Worm (Caenorhabditis elegans) whole organism, L4 larva: ENCODE results near the gene taf-6.2.

Source experiments
- D1046.2 ChIP-seq: fragments of 200-800 bp; sonication (Bioruptor generic); IDR thresholded peaks from 2 replicates; pipeline ENCODE4 v1.3.6; 2022; ENCODE audit warnings: missing genetic modification characterization, missing compliant biosample characterization
- F10B5.3 ChIP-seq: sonication (generic microtip); optimal IDR thresholded peaks from 2 replicates; lab custom pipeline; 2016; ENCODE audit warnings: mild to moderate bottlenecking, missing genetic modification characterization, missing compliant biosample characterization
- F49E8.2 ChIP-seq: sonication (generic microtip); optimal IDR thresholded peaks from 2 replicates; lab custom pipeline; 2016; ENCODE audit warnings: missing compliant biosample characterization, mild to moderate bottlenecking, missing genetic modification characterization, borderline replicate concordance
- T26A8.4 ChIP-seq: fragments of 200-800 bp; sonication (Bioruptor generic); IDR thresholded peaks from 2 replicates; pipeline ENCODE4 v1.3.6; 2022; ENCODE audit warnings: missing genetic modification characterization, missing compliant biosample characterization
- Y105C5A.15 ChIP-seq: fragments of 200-800 bp; sonication (Bioruptor generic); IDR thresholded peaks from 2 replicates; pipeline ENCODE4 v1.3.6; 2022; ENCODE audit warnings: missing genetic modification characterization, missing compliant biosample characterization
- Y48G9A.11 ChIP-seq: fragments of 200-800 bp; sonication (Bioruptor generic); IDR thresholded peaks from 2 replicates; pipeline ENCODE4 v1.3.6; 2022; ENCODE audit warnings: missing genetic modification reagents, missing genetic modification characterization, missing compliant biosample characterization
- ZK337.2 ChIP-seq: fragments of 200-800 bp; sonication (Bioruptor generic); IDR thresholded peaks from 2 replicates; pipeline ENCODE4 v1.3.6; 2022; ENCODE audit warnings: missing genetic modification reagents, missing genetic modification characterization, missing compliant biosample characterization
- ZK546.5 ChIP-seq, 2 experiments: sonication (generic microtip); optimal IDR thresholded peaks; 2 replicates each; lab custom pipeline; 2017; ENCODE audit warnings: missing biosample characterization in 2 of 2, missing genetic modification characterization in 2 of 2
- aly-2 ChIP-seq: sonication (generic microtip); optimal IDR thresholded peaks from 2 replicates; lab custom pipeline; 2018; ENCODE audit warnings: missing biosample characterization, missing genetic modification characterization
- ceh-20 ChIP-seq: fragments of 200-800 bp; sonication (Bioruptor generic); IDR thresholded peaks from 2 replicates; pipeline ENCODE4 v1.3.6; 2022; ENCODE audit warnings: missing genetic modification reagents, missing genetic modification characterization, missing compliant biosample characterization
- ceh-28 ChIP-seq: fragments of 150-350 bp; optimal IDR thresholded peaks from 2 replicates; lab custom pipeline; 2014; ENCODE audit warnings: missing biosample characterization, missing genetic modification reagents, missing genetic modification characterization
- ceh-82 ChIP-seq: sonication (generic microtip); optimal IDR thresholded peaks from 2 replicates; lab custom pipeline; 2017; ENCODE audit warnings: missing biosample characterization, missing genetic modification characterization
- cey-2 ChIP-seq: sonication (generic microtip); optimal IDR thresholded peaks from 3 replicates; lab custom pipeline; 2017; ENCODE audit warnings: missing genetic modification characterization, mild to moderate bottlenecking, missing compliant biosample characterization, antibody characterized with exemption, borderline replicate concordance; ENCODE audit not compliant: insufficient read depth
- daf-16 ChIP-seq, 3 experiments: sonication (generic microtip); optimal IDR thresholded peaks; 2 replicates each; lab custom pipeline; 2016 to 2017; ENCODE audit warnings: missing genetic modification characterization in 3 of 3, missing genetic modification reagents in 3 of 3, mild to moderate bottlenecking in 2 of 3, missing compliant biosample characterization in 2 of 3, missing biosample characterization in 1 of 3, moderate library complexity in 1 of 3
- daf-19 ChIP-seq: fragments of 200-800 bp; sonication (Bioruptor generic); conservative IDR thresholded peaks from 2 replicates; pipeline ENCODE4 v1.3.6; 2022; ENCODE audit warnings: missing genetic modification characterization, missing compliant biosample characterization
- dmd-8 ChIP-seq: fragments of 200-800 bp; sonication (Bioruptor generic); IDR thresholded peaks from 2 replicates; pipeline ENCODE4 v1.3.6; 2022; ENCODE audit warnings: missing genetic modification characterization, missing compliant biosample characterization
- duxl-1 ChIP-seq: sonication (generic microtip); optimal IDR thresholded peaks from 2 replicates; lab custom pipeline; 2016; ENCODE audit warnings: mild to moderate bottlenecking, missing genetic modification characterization, moderate library complexity, missing compliant biosample characterization; ENCODE audit not compliant: poor library complexity
- hif-1 ChIP-seq, 2 experiments: sonication (generic microtip); optimal IDR thresholded peaks; 2 replicates each; lab custom pipeline; 2016 to 2017; ENCODE audit warnings: missing compliant biosample characterization in 2 of 2, missing genetic modification characterization in 2 of 2, missing genetic modification reagents in 2 of 2, missing genotype in 2 of 2, mild to moderate bottlenecking in 1 of 2
- hlh-11 ChIP-seq: fragments of 200-800 bp; sonication (Bioruptor generic); optimal IDR thresholded peaks from 2 replicates; lab custom pipeline; 2018; ENCODE audit warnings: mild to moderate bottlenecking, missing genetic modification characterization, missing compliant biosample characterization
- hlh-30 ChIP-seq: sonication (generic microtip); optimal IDR thresholded peaks from 2 replicates; lab custom pipeline; 2017; ENCODE audit warnings: antibody characterized with exemption, mild to moderate bottlenecking, missing genetic modification characterization, missing compliant biosample characterization; ENCODE audit not compliant: insufficient read depth
- lin-13 ChIP-seq: fragments of 150-350 bp; optimal IDR thresholded peaks from 2 replicates; lab custom pipeline; 2014; ENCODE audit warnings: missing biosample characterization, missing genetic modification reagents, missing genetic modification characterization
- lin-29 ChIP-seq: fragments of 200-800 bp; sonication (Bioruptor generic); IDR thresholded peaks from 2 replicates; pipeline ENCODE4 v1.3.6; 2022; ENCODE audit warnings: missing genetic modification reagents, missing genetic modification characterization, missing compliant biosample characterization
- lin-38 ChIP-seq: fragments of 200-800 bp; sonication (Bioruptor generic); IDR thresholded peaks from 2 replicates; pipeline ENCODE4 v1.3.6; 2022; ENCODE audit warnings: missing genetic modification reagents, missing genetic modification characterization, missing compliant biosample characterization
- lin-39 ChIP-seq: fragments of 150-350 bp; optimal IDR thresholded peaks from 2 replicates; lab custom pipeline; 2014; ENCODE audit warnings: missing biosample characterization, missing genetic modification reagents, missing genetic modification characterization
- lir-3 ChIP-seq: sonication (generic microtip); optimal IDR thresholded peaks from 2 replicates; lab custom pipeline; 2016; ENCODE audit warnings: mild to moderate bottlenecking, missing genetic modification characterization, missing compliant biosample characterization
- lsy-2 ChIP-seq, 2 experiments: fragments of 150-350 bp in 1 of 2; sonication (generic microtip) in 1 of 2; optimal IDR thresholded peaks; 2 replicates each; lab custom pipeline; 2014 to 2017; ENCODE audit warnings: missing biosample characterization in 2 of 2, missing genetic modification characterization in 2 of 2
- mdl-1 ChIP-seq, 2 experiments: fragments of 150-350 bp in 1 of 2; sonication (generic microtip) in 1 of 2; optimal IDR thresholded peaks; 2 replicates each; lab custom pipeline; 2014 to 2017; ENCODE audit warnings: missing biosample characterization in 2 of 2, missing genetic modification characterization in 2 of 2
- mdt-29 ChIP-seq: fragments of 200-800 bp; sonication (Bioruptor generic); IDR thresholded peaks from 2 replicates; pipeline ENCODE4 v1.3.6; 2022; ENCODE audit warnings: missing genetic modification reagents, missing genetic modification characterization, missing compliant biosample characterization
- mes-2 ChIP-seq: sonication (generic microtip); optimal IDR thresholded peaks from 2 replicates; lab custom pipeline; 2016; ENCODE audit warnings: missing genotype, mild to moderate bottlenecking, missing genetic modification characterization, missing compliant biosample characterization; ENCODE audit not compliant: poor library complexity, severe bottlenecking
- mxl-2 ChIP-seq: fragments of 200-800 bp; sonication (Bioruptor generic); conservative IDR thresholded peaks from 2 replicates; pipeline ENCODE4 v1.3.6; 2022; ENCODE audit warnings: missing genetic modification reagents, missing genetic modification characterization, missing compliant biosample characterization
- mxl-3 ChIP-seq: fragments of 200-800 bp; sonication (Bioruptor generic); optimal IDR thresholded peaks from 2 replicates; lab custom pipeline; 2018; ENCODE audit warnings: mild to moderate bottlenecking, missing genetic modification characterization, missing compliant biosample characterization
- nhr-10 ChIP-seq: fragments of 150-350 bp; optimal IDR thresholded peaks from 2 replicates; lab custom pipeline; 2014; ENCODE audit warnings: missing biosample characterization, missing genetic modification characterization
- nhr-11 ChIP-seq: fragments of 150-350 bp; optimal IDR thresholded peaks from 2 replicates; lab custom pipeline; 2014; ENCODE audit warnings: missing biosample characterization, missing genetic modification characterization
- nhr-28 ChIP-seq: fragments of 150-350 bp; optimal IDR thresholded peaks from 2 replicates; lab custom pipeline; 2014; ENCODE audit warnings: missing biosample characterization, missing genetic modification characterization
- nhr-41 ChIP-seq: fragments of 200-800 bp; sonication (Bioruptor generic); IDR thresholded peaks from 2 replicates; pipeline ENCODE4 v1.3.6; 2022; ENCODE audit warnings: missing genetic modification reagents, missing genetic modification characterization, missing compliant biosample characterization
- nhr-48 ChIP-seq: sonication (generic microtip); optimal IDR thresholded peaks from 2 replicates; lab custom pipeline; 2016; ENCODE audit warnings: mild to moderate bottlenecking, missing genetic modification characterization, missing compliant biosample characterization
- nhr-6 ChIP-seq: fragments of 150-350 bp; optimal IDR thresholded peaks from 2 replicates; lab custom pipeline; 2014; ENCODE audit warnings: missing biosample characterization, missing genetic modification characterization
- nhr-76 ChIP-seq: fragments of 150-350 bp; optimal IDR thresholded peaks from 2 replicates; lab custom pipeline; 2014; ENCODE audit warnings: missing biosample characterization, missing genetic modification characterization
- pqm-1 ChIP-seq: sonication (generic microtip); optimal IDR thresholded peaks from 2 replicates; lab custom pipeline; 2017; ENCODE audit warnings: missing biosample characterization, missing genetic modification characterization
- sdz-12 ChIP-seq: fragments of 200-800 bp; sonication (Bioruptor generic); optimal IDR thresholded peaks from 2 replicates; lab custom pipeline; 2018; ENCODE audit warnings: mild to moderate bottlenecking, missing genetic modification characterization, missing compliant biosample characterization
- skn-1 ChIP-seq: fragments of 150-350 bp; optimal IDR thresholded peaks from 2 replicates; lab custom pipeline; 2014; ENCODE audit warnings: missing biosample characterization, missing genetic modification characterization
- spr-1 ChIP-seq: sonication (generic microtip); optimal IDR thresholded peaks from 2 replicates; lab custom pipeline; 2016; ENCODE audit warnings: mild to moderate bottlenecking, missing genetic modification characterization, missing compliant biosample characterization
- unc-39 ChIP-seq: sonication (generic microtip); optimal IDR thresholded peaks from 2 replicates; lab custom pipeline; 2017; ENCODE audit warnings: missing biosample characterization, missing genetic modification characterization
- zfp-3 ChIP-seq: fragments of 200-800 bp; sonication (Bioruptor generic); conservative IDR thresholded peaks from 2 replicates; pipeline ENCODE4 v1.3.6; 2022; ENCODE audit warnings: missing genetic modification reagents, missing genetic modification characterization, missing compliant biosample characterization
- zip-11 ChIP-seq: fragments of 200-800 bp; sonication (Bioruptor generic); IDR thresholded peaks from 2 replicates; pipeline ENCODE4 v1.3.6; 2022; ENCODE audit warnings: missing genetic modification characterization, missing compliant biosample characterization
- zip-2 ChIP-seq: fragments of 150-350 bp; optimal IDR thresholded peaks from 2 replicates; lab custom pipeline; 2014; ENCODE audit warnings: missing biosample characterization, missing genetic modification characterization
- ztf-11 ChIP-seq: fragments of 150-350 bp; optimal IDR thresholded peaks from 2 replicates; lab custom pipeline; 2014; ENCODE audit warnings: missing biosample characterization, missing genetic modification characterization

taf-6.2 gene

ce11 chrIV:3653420-3653823 is 41.1 kb downstream of the taf-6.2 start (continued):
- no peak for TF ChIP-seq Y105C5A.15 (GFP tag; lab: Robert Waterston, UW)
- no peak for TF ChIP-seq Y48G9A.11 (GFP tag; lab: Robert Waterston, UW)
- no peak for TF ChIP-seq ceh-82 (tag; lab: Kevin White, UChicago)
- no peak for TF ChIP-seq ztf-11 (tag; lab: Kevin White, UChicago)
- TF ChIP-seq nhr-76 (tag; lab: Kevin White, UChicago), result no peak
- no peak for TF ChIP-seq lin-39 (tag; lab: Kevin White, UChicago)
- TF ChIP-seq zfp-3, result no peak
- no peak for TF ChIP-seq unc-39 (tag; lab: Kevin White, UChicago)
- peak; percentile 79; the same call in 1 of the 2 replicates for TF ChIP-seq mxl-2 (GFP tag; lab: Robert Waterston, UW)
- no peak for TF ChIP-seq F10B5.3
- peak; percentile 45 to 82 for TF ChIP-seq lsy-2 (tag; optimal IDR thresholded peaks at IDR 0.05; lab: Kevin White, UChicago)
- TF ChIP-seq mdt-29 (GFP tag; lab: Robert Waterston, UW), result no peak
- TF ChIP-seq skn-1 (tag; lab: Kevin White, UChicago), result no peak
- TF ChIP-seq ceh-28 (tag; lab: Kevin White, UChicago), result no peak
- TF ChIP-seq nhr-10 (tag; lab: Kevin White, UChicago), result peak; percentile 82
- TF ChIP-seq nhr-6, result no peak
- no peak for TF ChIP-seq duxl-1 (tag; lab: Kevin White, UChicago)
- TF ChIP-seq F49E8.2 (tag; lab: Kevin White, UChicago), result no peak
- no peak for TF ChIP-seq ZK546.5 (tag; optimal IDR thresholded peaks at IDR 0.05; lab: Kevin White, UChicago)
- peak; percentile 11 for TF ChIP-seq mes-2 (tag; lab: Kevin White, UChicago)
- TF ChIP-seq lin-38, result no peak
- no peak for TF ChIP-seq ZK337.2 (GFP tag; lab: Robert Waterston, UW)
- peak; percentile 94 for TF ChIP-seq nhr-48
- peak; percentile 61 for TF ChIP-seq T26A8.4 (GFP tag; lab: Robert Waterston, UW)
- TF ChIP-seq nhr-41 (GFP tag; lab: Robert Waterston, UW), result no peak
- TF ChIP-seq D1046.2 (GFP tag; lab: Robert Waterston, UW), result no peak
- peak; percentile 31 for TF ChIP-seq nhr-11
- TF ChIP-seq lin-29 (GFP tag; lab: Robert Waterston, UW), result no peak
- TF ChIP-seq zip-11 (GFP tag; lab: Robert Waterston, UW), result no peak
- no peak for TF ChIP-seq lir-3
- no peak for TF ChIP-seq zip-2 (tag; lab: Kevin White, UChicago)
- TF ChIP-seq lin-13, result no peak

- no peak for TF ChIP-seq lsy-2 (tag; optimal IDR thresholded peaks at IDR 0.05; lab: Kevin White, UChicago)
- TF ChIP-seq sdz-12 (GFP tag; lab: Kevin White, UChicago), result no peak
- TF ChIP-seq lin-13, result no peak
- no peak for TF ChIP-seq F49E8.2 (tag; lab: Kevin White, UChicago)
These were observed 41.6 kb downstream of the taf-6.2 start for ce11 chrIV:3652784-3653383.

- TF ChIP-seq mxl-2 (GFP tag; lab: Robert Waterston, UW) (peak; percentile 90), nhr-28 (peak; percentile 70), dmd-8 (no peak), nhr-48 (peak; percentile 90), mxl-3 (peak; percentile 59), daf-19 (GFP tag; lab: Robert Waterston, UW) (no peak), aly-2 (tag; lab: Kevin White, UChicago) (no peak), hlh-30 (tag; lab: Kevin White, UChicago) (peak; percentile 72), mdt-29 (GFP tag; lab: Robert Waterston, UW) (no peak), pqm-1 (tag; lab: Kevin White, UChicago) (no peak), mdl-1 (tag; optimal IDR thresholded peaks at IDR 0.05; lab: Kevin White, UChicago) (peak in 1 of 2 experiments; percentile 71), cey-2 (tag; lab: Kevin White, UChicago) (peak; percentile 8), ceh-20 (GFP tag; lab: Robert Waterston, UW) (0 out of 2 replicates have a peak, but pooled peaks have one; percentile 38), lsy-2 (tag; optimal IDR thresholded peaks at IDR 0.05; lab: Kevin White, UChicago) (peak in 1 of 2 experiments; percentile 21), hif-1 (tag; optimal IDR thresholded peaks at IDR 0.05; lab: Kevin White, UChicago) (peak in 1 of 2 experiments; percentile 39), F49E8.2 (tag; lab: Kevin White, UChicago) (no peak), spr-1 (peak; percentile 18), daf-16 (GFP tag; optimal IDR thresholded peaks at IDR 0.05; lab: Kevin White, UChicago) (no peak), daf-16 (tag; optimal IDR thresholded peaks at IDR 0.05; lab: Kevin White, UChicago) (peak; percentile 27), hlh-11 (tag; lab: Kevin White, UChicago) (peak; percentile 73)
These were observed 42.3 kb downstream of the taf-6.2 start for ce11 chrIV:3652223-3652622.
